Fruit fly (Drosophila melanogaster): ENCODE results near the gene CG11069.

The CG11069 gene

dm6 chr3R:24870389-24871048 is 24.0 kb upstream of the CG11069 start, which contains the start of gene CycB3 (continued):
- TF ChIP-seq phol (tag; optimal IDR thresholded peaks at IDR 0.05) = peak; percentile 91
- no peak for TF ChIP-seq pnt (GFP tag; optimal IDR thresholded peaks at IDR 0.05)
- peak; percentile 71 for TF ChIP-seq twi (tag; optimal IDR thresholded peaks at IDR 0.05)
- no peak for TF ChIP-seq zfh2 (GFP tag; optimal IDR thresholded peaks at IDR 0.05)
- TF ChIP-seq sens (GFP tag) = peak; percentile 75
- peak; percentile 19 for TF ChIP-seq CG4617 (GFP tag; optimal IDR thresholded peaks at IDR 0.05; ENCODE audit: borderline replicate concordance)
- no peak for TF ChIP-seq croc (GFP tag; conservative IDR thresholded peaks at IDR 0.05)
- peak; percentile 13 for TF ChIP-seq schlank (tag; optimal IDR thresholded peaks at IDR 0.05)
- TF ChIP-seq Bteb2 (GFP tag; optimal IDR thresholded peaks at IDR 0.05) = no peak
- TF ChIP-seq pita (GFP tag; optimal IDR thresholded peaks at IDR 0.05) = no peak
- peak; percentile 56 for TF ChIP-seq BEAF-32 (GFP tag; optimal IDR thresholded peaks at IDR 0.05)
- peak; percentile 1 for TF ChIP-seq cg (GFP tag; optimal IDR thresholded peaks at IDR 0.05)
- TF ChIP-seq gt (GFP tag; IDR thresholded peaks at IDR 0.05) = no peak
- no peak for TF ChIP-seq lbe (GFP tag; optimal IDR thresholded peaks at IDR 0.05)
- peak; percentile 51 for TF ChIP-seq CoRest (tag; optimal IDR thresholded peaks at IDR 0.05)
- peak; percentile 31 for TF ChIP-seq Bdp1 (GFP tag; optimal IDR thresholded peaks at IDR 0.05)
- TF ChIP-seq Sox102F (GFP tag; optimal IDR thresholded peaks at IDR 0.05) = no peak
- no peak for TF ChIP-seq Optix (GFP tag; IDR thresholded peaks at IDR 0.05)
- TF ChIP-seq ato (GFP tag; IDR thresholded peaks at IDR 0.05; ENCODE audit: partially characterized antibody) = no peak
- 0 out of 2 replicates have a peak, but pooled peaks have one; percentile 27 for TF ChIP-seq unc-4 (GFP tag; IDR thresholded peaks at IDR 0.05; ENCODE audit: partially characterized antibody)
- no peak for TF ChIP-seq Atf-2 (GFP tag; optimal IDR thresholded peaks at IDR 0.05)
- no peak for TF ChIP-seq bab2 (GFP tag; optimal IDR thresholded peaks at IDR 0.05)
- TF ChIP-seq CG17829 (tag; optimal IDR thresholded peaks at IDR 0.05) = peak; percentile 54
- no peak for TF ChIP-seq Hr39 (optimal IDR thresholded peaks at IDR 0.05)
- TF ChIP-seq CG30403 (GFP tag; optimal IDR thresholded peaks at IDR 0.05) = no peak
- TF ChIP-seq Hsf (GFP tag; optimal IDR thresholded peaks at IDR 0.05) = peak; percentile 11
- no peak for TF ChIP-seq ERR (GFP tag; optimal IDR thresholded peaks at IDR 0.05)
- peak; percentile 4 for TF ChIP-seq CG15601 (tag; optimal IDR thresholded peaks at IDR 0.05)
- TF ChIP-seq Dek (tag; optimal IDR thresholded peaks at IDR 0.05) = no peak
- TF ChIP-seq CG11398 (GFP tag; optimal IDR thresholded peaks at IDR 0.05) = no peak
- TF ChIP-seq klu (GFP tag; IDR thresholded peaks at IDR 0.05) = no peak
- TF ChIP-seq CG42726 (GFP tag; IDR thresholded peaks at IDR 0.05; ENCODE audit: partially characterized antibody) = 0 out of 2 replicates have a peak, but pooled peaks have one; percentile 6
- peak; percentile 74 for TF ChIP-seq ssp (GFP tag; IDR thresholded peaks at IDR 0.05)
- TF ChIP-seq CG4328 (GFP tag; optimal IDR thresholded peaks at IDR 0.05) = peak; percentile 50
- TF ChIP-seq E2f2 (GFP tag; IDR thresholded peaks at IDR 0.05) = peak; percentile 100
- TF ChIP-seq CG3726 (GFP tag; IDR thresholded peaks at IDR 0.05) = no peak
- TF ChIP-seq ab (GFP tag; optimal IDR thresholded peaks at IDR 0.05) = no peak
- no peak for TF ChIP-seq CG4282 (GFP tag; optimal IDR thresholded peaks at IDR 0.05)
- peak in 1 of 2 experiments; percentile 33 for TF ChIP-seq tll (GFP tag; optimal IDR thresholded peaks at IDR 0.05)
- no peak for TF ChIP-seq Aef1 (GFP tag; IDR thresholded peaks at IDR 0.05)
- TF ChIP-seq CG11247 (GFP tag; IDR thresholded peaks at IDR 0.05) = no peak
- no peak for TF ChIP-seq tgo (GFP tag; IDR thresholded peaks at IDR 0.05)
- TF ChIP-seq CG13123 (GFP tag; optimal IDR thresholded peaks at IDR 0.05) = no peak
- no peak for TF ChIP-seq CG2129 (GFP tag; IDR thresholded peaks at IDR 0.05; ENCODE audit: partially characterized antibody)
- TF ChIP-seq CG16779 (GFP tag; IDR thresholded peaks at IDR 0.05) = no peak
- TF ChIP-seq Fer3 (tag; optimal IDR thresholded peaks at IDR 0.05) = no peak
- TF ChIP-seq Dp (GFP tag; optimal IDR thresholded peaks at IDR 0.05) = peak; percentile 99
- peak; percentile 71 for TF ChIP-seq HmgZ (tag; optimal IDR thresholded peaks at IDR 0.05)
- TF ChIP-seq CG31224 (GFP tag; IDR thresholded peaks at IDR 0.05) = no peak
- no peak for TF ChIP-seq CG7839 (tag; optimal IDR thresholded peaks at IDR 0.05)
